Worm (Caenorhabditis elegans): ENCODE measurements around the gene lys-1.

The lys-1 gene

DNA sequence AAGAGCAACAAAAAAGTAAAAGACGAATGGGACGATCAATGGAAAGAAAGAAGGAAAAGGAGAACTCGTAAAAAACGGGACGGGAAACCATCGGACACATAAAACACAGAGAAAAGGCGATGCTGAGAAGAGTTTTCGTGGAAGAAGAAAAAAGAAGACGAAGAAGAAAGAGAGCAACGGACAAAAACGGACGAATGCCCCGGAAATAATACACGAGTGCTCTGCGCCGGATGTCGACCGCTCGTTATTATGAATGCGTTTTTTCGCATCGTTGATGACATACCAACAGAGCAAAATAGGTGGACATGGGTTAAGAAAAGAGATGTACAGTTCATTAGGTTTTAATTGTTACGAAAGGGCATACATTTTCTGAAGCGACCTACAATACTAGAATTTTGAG lies 2.1 kb upstream of the lys-1 start, which contains the start of gene Y22F5A.11:
Gene Y22F5A.11 (minus strand): TSS at position 28 of the 400 bp plus-strand sequence.
- TF ChIP-seq gmeb-1 (tag; optimal IDR thresholded peaks at IDR 0.05) (no peak), ZK546.5 (tag; optimal IDR thresholded peaks at IDR 0.05) (no peak), ama-1 (optimal IDR thresholded peaks at IDR 0.05) (no peak), lin-13 (GFP tag; optimal IDR thresholded peaks at IDR 0.05) (no peak), ceh-16 (tag; optimal IDR thresholded peaks at IDR 0.05) (no peak), unc-55 (GFP tag; optimal IDR thresholded peaks at IDR 0.05) (peak; percentile 37), nhr-129 (tag; optimal IDR thresholded peaks at IDR 0.05) (no peak), blmp-1 (tag; optimal IDR thresholded peaks at IDR 0.05; ENCODE audit: insufficient read depth) (no peak), alr-1 (tag; optimal IDR thresholded peaks at IDR 0.05) (no peak), lsy-2 (tag; optimal IDR thresholded peaks at IDR 0.05) (peak in 1 of 2 experiments; percentile 22), nhr-11 (tag; optimal IDR thresholded peaks at IDR 0.05) (no peak), crh-2 (tag; optimal IDR thresholded peaks at IDR 0.05) (no peak), dmd-4 (tag; optimal IDR thresholded peaks at IDR 0.05) (no peak), nhr-12 (tag; optimal IDR thresholded peaks at IDR 0.05) (no peak), nhr-10 (tag; optimal IDR thresholded peaks at IDR 0.05) (no peak), ztf-4 (tag; optimal IDR thresholded peaks at IDR 0.05) (no peak), sma-9 (GFP tag; optimal IDR thresholded peaks at IDR 0.05) (no peak), sma-9 (tag; optimal IDR thresholded peaks at IDR 0.05) (no peak), elt-1 (tag; optimal IDR thresholded peaks at IDR 0.05) (no peak), unc-39 (tag; optimal IDR thresholded peaks at IDR 0.05) (no peak), mab-5 (tag; optimal IDR thresholded peaks at IDR 0.05) (no peak), egl-27 (tag; optimal IDR thresholded peaks at IDR 0.05) (no peak), snpc-4 (tag; optimal IDR thresholded peaks at IDR 0.05) (peak; percentile 51)

DNA sequence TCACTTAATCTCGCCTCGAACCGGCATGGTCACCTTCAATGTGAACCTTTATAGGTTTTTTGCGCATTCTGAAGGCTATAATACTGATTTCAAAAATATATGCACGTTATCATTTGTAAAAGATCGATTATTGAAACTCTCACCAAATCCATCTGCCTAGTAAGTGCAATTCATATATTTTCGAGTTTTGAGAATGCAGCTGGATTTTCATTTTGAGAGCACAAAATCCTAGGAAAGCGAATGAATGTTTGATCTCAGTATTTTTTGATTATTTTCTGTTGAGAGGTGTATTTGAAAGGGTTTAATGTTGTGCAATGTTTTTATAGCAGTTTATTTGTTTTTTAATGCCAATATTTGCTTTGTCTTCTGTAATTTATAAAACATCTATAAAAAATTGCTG lies 1.7 kb upstream of the lys-1 start:
- TF ChIP-seq peb-1 (tag; optimal IDR thresholded peaks at IDR 0.05) (no peak), gmeb-1 (tag; optimal IDR thresholded peaks at IDR 0.05) (no peak), ceh-82 (tag; optimal IDR thresholded peaks at IDR 0.05) (no peak), C34F6.9 (tag; optimal IDR thresholded peaks at IDR 0.05) (no peak), nhr-10 (tag; optimal IDR thresholded peaks at IDR 0.05) (no peak), unc-39 (tag; optimal IDR thresholded peaks at IDR 0.05) (no peak), skn-1 (tag; optimal IDR thresholded peaks at IDR 0.05) (no peak), F13H6.1 (tag; optimal IDR thresholded peaks at IDR 0.05) (no peak), nhr-23 (tag; optimal IDR thresholded peaks at IDR 0.05) (no peak), elt-3 (tag; optimal IDR thresholded peaks at IDR 0.05) (no peak), nhr-25 (tag; optimal IDR thresholded peaks at IDR 0.05) (no peak), nhr-11 (tag; optimal IDR thresholded peaks at IDR 0.05) (no peak)

DNA sequence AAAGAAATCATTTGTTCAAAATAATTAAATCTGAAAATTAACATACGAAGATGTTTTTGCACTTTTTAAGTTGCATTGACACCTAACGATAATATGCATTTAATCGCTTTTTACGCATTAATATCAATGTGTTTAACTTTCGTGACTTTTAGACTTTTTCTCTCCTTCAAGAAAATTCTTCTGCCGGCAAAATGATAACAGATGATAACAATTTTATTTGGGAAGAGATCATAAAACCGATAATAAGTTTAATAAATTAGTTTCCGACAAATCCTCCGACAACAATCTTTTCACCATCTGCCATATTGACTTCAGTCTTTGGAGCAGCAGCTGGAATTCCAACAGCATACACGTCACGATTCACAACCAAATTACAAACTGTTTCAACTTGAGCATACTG lies 2.4 kb downstream of the lys-1 start:
- no peak for TF ChIP-seq ceh-16 (tag; optimal IDR thresholded peaks at IDR 0.05)
- no peak for TF ChIP-seq mdl-1 (tag; optimal IDR thresholded peaks at IDR 0.05)
- TF ChIP-seq sma-9 (GFP tag; optimal IDR thresholded peaks at IDR 0.05), result peak; percentile 24
- TF ChIP-seq sma-9 (tag; optimal IDR thresholded peaks at IDR 0.05), result no peak
- TF ChIP-seq crh-2 (tag; optimal IDR thresholded peaks at IDR 0.05), result peak; percentile 12
- no peak for TF ChIP-seq lin-39 (tag; optimal IDR thresholded peaks at IDR 0.05)
- TF ChIP-seq skn-1 (tag; optimal IDR thresholded peaks at IDR 0.05), result no peak
- peak; percentile 70 for TF ChIP-seq fos-1 (tag; optimal IDR thresholded peaks at IDR 0.05)
- TF ChIP-seq gmeb-1 (tag; optimal IDR thresholded peaks at IDR 0.05), result peak; percentile 47
- TF ChIP-seq dmd-4 (tag; optimal IDR thresholded peaks at IDR 0.05), result no peak

DNA sequence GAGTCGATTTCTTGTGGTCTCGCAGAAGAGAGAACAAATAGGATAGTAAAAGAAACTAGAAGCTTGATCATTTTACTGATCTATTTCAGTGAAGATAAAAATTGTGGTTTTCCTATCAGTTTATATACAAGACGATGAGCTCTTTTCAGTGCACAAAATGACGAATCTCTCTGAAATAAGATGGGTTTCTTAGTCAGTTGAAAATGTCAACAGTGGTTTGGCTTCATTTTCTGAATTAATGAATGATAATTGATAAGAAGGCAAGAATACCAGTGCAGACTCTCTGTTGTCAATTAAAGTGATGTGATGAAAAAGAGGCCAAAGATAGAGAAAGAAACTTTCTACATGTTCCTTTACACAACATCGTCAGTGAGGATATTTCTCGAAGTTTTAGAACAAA lies 3.7 kb downstream of the lys-1 start, which contains the start of gene lys-2:
Gene lys-2 (minus strand): TSS at position 101 of the 400 bp plus-strand sequence.
- TF ChIP-seq nhr-77 (tag; optimal IDR thresholded peaks at IDR 0.05) (no peak), crh-2 (tag; optimal IDR thresholded peaks at IDR 0.05) (peak; percentile 27), zag-1 (tag; optimal IDR thresholded peaks at IDR 0.05) (no peak), lin-11 (tag; optimal IDR thresholded peaks at IDR 0.05) (no peak), lsy-2 (tag; optimal IDR thresholded peaks at IDR 0.05) (no peak), sma-9 (GFP tag; optimal IDR thresholded peaks at IDR 0.05) (peak; percentile 66), sma-9 (tag; optimal IDR thresholded peaks at IDR 0.05) (no peak), nhr-237 (tag; optimal IDR thresholded peaks at IDR 0.05) (no peak), fos-1 (tag; optimal IDR thresholded peaks at IDR 0.05) (peak; percentile 92), lin-13 (GFP tag; optimal IDR thresholded peaks at IDR 0.05) (no peak)
